Worm (Caenorhabditis elegans): Measurements from ENCODE around the gene aqp-2.

aqp-2 gene

DNA sequence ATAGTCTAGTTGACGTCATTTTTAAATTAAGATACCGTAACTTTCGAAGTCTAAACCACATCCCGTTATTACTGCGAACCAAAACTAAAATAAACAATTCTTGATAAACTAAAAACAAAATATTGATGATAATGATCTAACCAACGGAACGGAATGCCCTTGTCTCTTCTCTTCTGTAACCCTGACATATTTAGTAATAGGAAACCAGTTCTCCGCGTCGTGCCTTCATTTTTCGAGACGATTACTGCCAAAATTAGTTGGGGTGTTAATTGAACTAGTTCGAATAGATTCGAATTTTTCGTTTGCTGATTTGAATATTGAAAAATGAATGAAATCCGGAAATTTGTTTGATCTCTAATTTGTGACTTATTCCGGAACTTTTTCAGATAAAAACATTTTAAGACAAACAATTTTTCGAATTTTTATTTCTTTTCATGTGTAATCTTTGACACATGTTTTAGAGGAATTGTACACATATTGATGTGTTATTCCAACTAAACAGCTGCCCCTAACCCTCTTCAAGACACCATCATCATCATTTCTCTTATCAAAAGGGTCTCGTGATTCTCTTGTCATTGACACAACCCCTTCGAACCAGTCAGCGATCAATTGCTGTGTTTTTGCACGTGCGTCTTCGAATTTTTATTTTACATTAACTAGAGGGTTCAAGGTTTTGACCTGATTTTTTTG, 22.0 kb upstream of the aqp-2 start:
- TF ChIP-seq eor-1 (tag; optimal IDR thresholded peaks at IDR 0.05): no peak
- TF ChIP-seq nhr-28 (tag; optimal IDR thresholded peaks at IDR 0.05): no peak
- no peak for TF ChIP-seq nhr-76 (tag; optimal IDR thresholded peaks at IDR 0.05)
- TF ChIP-seq fkh-10 (GFP tag; optimal IDR thresholded peaks at IDR 0.05): no peak
- no peak for TF ChIP-seq daf-12 (tag; optimal IDR thresholded peaks at IDR 0.05)
- TF ChIP-seq egl-5 (tag; optimal IDR thresholded peaks at IDR 0.05): peak; percentile 42
- TF ChIP-seq ceh-82 (tag; optimal IDR thresholded peaks at IDR 0.05): no peak
- TF ChIP-seq egl-27 (tag; optimal IDR thresholded peaks at IDR 0.05): peak; percentile 29
- TF ChIP-seq sea-2 (GFP tag; optimal IDR thresholded peaks at IDR 0.05): no peak
- no peak for TF ChIP-seq ztf-11 (tag; optimal IDR thresholded peaks at IDR 0.05)
- no peak for TF ChIP-seq ceh-9 (tag; optimal IDR thresholded peaks at IDR 0.05)
- TF ChIP-seq ceh-16 (tag; optimal IDR thresholded peaks at IDR 0.05): no peak
- no peak for TF ChIP-seq zag-1 (tag; optimal IDR thresholded peaks at IDR 0.05)
- TF ChIP-seq mml-1 (tag; optimal IDR thresholded peaks at IDR 0.05): peak; percentile 29
- TF ChIP-seq nhr-43 (tag; optimal IDR thresholded peaks at IDR 0.05; ENCODE audit: poor library complexity, severe bottlenecking): peak; percentile 90
- TF ChIP-seq nhr-12 (tag; optimal IDR thresholded peaks at IDR 0.05): no peak
- TF ChIP-seq ZK546.5 (tag; optimal IDR thresholded peaks at IDR 0.05): no peak
- TF ChIP-seq skn-1 (tag; optimal IDR thresholded peaks at IDR 0.05): peak; percentile 70
- no peak for TF ChIP-seq aly-2 (tag; optimal IDR thresholded peaks at IDR 0.05)
- peak; percentile 74 for TF ChIP-seq fos-1 (tag; optimal IDR thresholded peaks at IDR 0.05)
- no peak for TF ChIP-seq nhr-237 (tag; optimal IDR thresholded peaks at IDR 0.05)
- peak; percentile 84 for TF ChIP-seq nhr-23 (tag; optimal IDR thresholded peaks at IDR 0.05)
- peak; percentile 82 for TF ChIP-seq pha-4 (tag; optimal IDR thresholded peaks at IDR 0.05)
- no peak for TF ChIP-seq unc-62 (GFP tag; optimal IDR thresholded peaks at IDR 0.05)
- no peak for TF ChIP-seq fkh-2 (tag; optimal IDR thresholded peaks at IDR 0.05)
- no peak for TF ChIP-seq nhr-77 (tag; optimal IDR thresholded peaks at IDR 0.05)
- peak; percentile 89 for TF ChIP-seq elt-2 (tag; optimal IDR thresholded peaks at IDR 0.05)
- peak; percentile 51 for TF ChIP-seq lin-39 (tag; optimal IDR thresholded peaks at IDR 0.05)
- no peak for TF ChIP-seq lin-15B (tag; optimal IDR thresholded peaks at IDR 0.05)
- peak; percentile 32 for TF ChIP-seq elt-1 (tag; optimal IDR thresholded peaks at IDR 0.05)
- no peak for TF ChIP-seq unc-39 (tag; optimal IDR thresholded peaks at IDR 0.05)
- TF ChIP-seq tbx-2 (tag; optimal IDR thresholded peaks at IDR 0.05): no peak
- no peak for TF ChIP-seq R02D3.7 (tag; optimal IDR thresholded peaks at IDR 0.05)
- TF ChIP-seq ceh-28 (tag; optimal IDR thresholded peaks at IDR 0.05): peak; percentile 71
- TF ChIP-seq nhr-11 (tag; optimal IDR thresholded peaks at IDR 0.05): peak; percentile 8
- no peak for TF ChIP-seq snpc-4 (tag; optimal IDR thresholded peaks at IDR 0.05)
- TF ChIP-seq mdl-1 (tag; optimal IDR thresholded peaks at IDR 0.05): peak; percentile 82
- no peak for TF ChIP-seq hmg-11 (tag; optimal IDR thresholded peaks at IDR 0.05)
- peak; percentile 24 for TF ChIP-seq ama-1 (optimal IDR thresholded peaks at IDR 0.05)
- no peak for TF ChIP-seq nhr-67 (tag; optimal IDR thresholded peaks at IDR 0.05)
- TF ChIP-seq nhr-25 (tag; optimal IDR thresholded peaks at IDR 0.05): peak; percentile 62
- peak in 1 of 3 experiments; percentile 51 for TF ChIP-seq elt-3 (tag; optimal IDR thresholded peaks at IDR 0.05)
- peak; percentile 54 for TF ChIP-seq lsy-12 (tag; optimal IDR thresholded peaks at IDR 0.05)
- peak; percentile 75 for TF ChIP-seq pqm-1 (tag; optimal IDR thresholded peaks at IDR 0.05)
- TF ChIP-seq nfya-1 (tag; optimal IDR thresholded peaks at IDR 0.05; ENCODE audit: insufficient read depth): peak; percentile 69
- no peak for TF ChIP-seq ztf-4 (tag; optimal IDR thresholded peaks at IDR 0.05)
- TF ChIP-seq jun-1 (tag; optimal IDR thresholded peaks at IDR 0.05): peak; percentile 72

Measured in whole organism, L3 larva.